Fruit fly (Drosophila melanogaster): Measurements from ENCODE around the gene CG13599.

The CG13599 gene

dm6 chr3R:23919366-23919765 is 12.1 kb upstream of the CG13599 start (continued):
- TF ChIP-seq Gug (GFP tag; IDR thresholded peaks at IDR 0.05): no peak
- TF ChIP-seq CG2199 (GFP tag; IDR thresholded peaks at IDR 0.05): no peak
- TF ChIP-seq Nf-YC (tag; optimal IDR thresholded peaks at IDR 0.05): peak; percentile 26
- peak; percentile 72 for TF ChIP-seq CG3281 (GFP tag; optimal IDR thresholded peaks at IDR 0.05)
- peak; percentile 51 for TF ChIP-seq CG13424 (tag; optimal IDR thresholded peaks at IDR 0.05)
- TF ChIP-seq ttk (GFP tag; IDR thresholded peaks at IDR 0.05): no peak
- no peak for TF ChIP-seq CG8765 (GFP tag; IDR thresholded peaks at IDR 0.05)
- TF ChIP-seq peb (GFP tag; IDR thresholded peaks at IDR 0.05): no peak
- TF ChIP-seq Ssrp (tag; optimal IDR thresholded peaks at IDR 0.05): no peak
- peak; percentile 70 for TF ChIP-seq salm (tag; optimal IDR thresholded peaks at IDR 0.05)
- 0 out of 4 replicates have a peak, but pooled peaks have one; percentile 39 for TF ChIP-seq chinmo (GFP tag; IDR thresholded peaks at IDR 0.05; ENCODE audit: partially characterized antibody)
- no peak for TF ChIP-seq hkb (optimal IDR thresholded peaks at IDR 0.05)
- TF ChIP-seq hkb (GFP tag; IDR thresholded peaks at IDR 0.05): peak; percentile 43; the same call in 1 of the 2 replicates
- peak; percentile 39 for TF ChIP-seq Blimp-1 (GFP tag; optimal IDR thresholded peaks at IDR 0.05)
- peak; percentile 38 for TF ChIP-seq nom (GFP tag; optimal IDR thresholded peaks at IDR 0.05)
- TF ChIP-seq HLHmδ (GFP tag; optimal IDR thresholded peaks at IDR 0.05): peak; percentile 18
- TF ChIP-seq CG1529 (GFP tag; optimal IDR thresholded peaks at IDR 0.05): peak; percentile 21
- no peak for TF ChIP-seq gcm2 (GFP tag; optimal IDR thresholded peaks at IDR 0.05)
- peak; percentile 42 for TF ChIP-seq onecut (GFP tag; IDR thresholded peaks at IDR 0.05)
- peak in 1 of 2 experiments; percentile 48 for TF ChIP-seq Hr78 (GFP tag; optimal IDR thresholded peaks at IDR 0.05)
- TF ChIP-seq CG14441 (GFP tag; IDR thresholded peaks at IDR 0.05): no peak
- TF ChIP-seq CG6272 (GFP tag; IDR thresholded peaks at IDR 0.05): no peak
- TF ChIP-seq Hr51 (GFP tag; optimal IDR thresholded peaks at IDR 0.05): peak in 1 of 2 experiments; percentile 25
- peak; percentile 34 for TF ChIP-seq CG1603 (tag; optimal IDR thresholded peaks at IDR 0.05)
- peak; percentile 85 for TF ChIP-seq Fer1 (GFP tag; optimal IDR thresholded peaks at IDR 0.05)
- no peak for TF ChIP-seq CG9609 (GFP tag; optimal IDR thresholded peaks at IDR 0.05)
- no peak for TF ChIP-seq CG4617 (GFP tag; optimal IDR thresholded peaks at IDR 0.05; ENCODE audit: borderline replicate concordance)
- no peak for TF ChIP-seq zfh2 (GFP tag; optimal IDR thresholded peaks at IDR 0.05)
- 0 out of 2 replicates have a peak, but pooled peaks have one; percentile 35 for TF ChIP-seq chm (GFP tag; IDR thresholded peaks at IDR 0.05)
- no peak for TF ChIP-seq CG16779 (GFP tag; IDR thresholded peaks at IDR 0.05)
- TF ChIP-seq cg (GFP tag; optimal IDR thresholded peaks at IDR 0.05): no peak
- peak; percentile 69; the same call in 1 of the 3 replicates for TF ChIP-seq ci (GFP tag; IDR thresholded peaks at IDR 0.05)
- peak; percentile 29 for TF ChIP-seq CG15696 (tag; optimal IDR thresholded peaks at IDR 0.05)
- TF ChIP-seq Hr3 (GFP tag; optimal IDR thresholded peaks at IDR 0.05): no peak
- peak; percentile 69 for TF ChIP-seq CG31365 (tag; optimal IDR thresholded peaks at IDR 0.05)
- TF ChIP-seq gsb-n (tag; optimal IDR thresholded peaks at IDR 0.05): no peak
- peak; percentile 47 for TF ChIP-seq org-1 (GFP tag; optimal IDR thresholded peaks at IDR 0.05)
- TF ChIP-seq croc (GFP tag; conservative IDR thresholded peaks at IDR 0.05): no peak
- no peak for TF ChIP-seq CG10979 (tag; optimal IDR thresholded peaks at IDR 0.05)
- TF ChIP-seq CG6654 (GFP tag; optimal IDR thresholded peaks at IDR 0.05): no peak
- TF ChIP-seq CG6254 (GFP tag; optimal IDR thresholded peaks at IDR 0.05): peak; percentile 21
- 0 out of 2 replicates have a peak, but pooled peaks have one; percentile 28 for TF ChIP-seq gsb (GFP tag; IDR thresholded peaks at IDR 0.05)
- TF ChIP-seq sqz (GFP tag; optimal IDR thresholded peaks at IDR 0.05): peak; percentile 62
- TF ChIP-seq Sry-δ (GFP tag; optimal IDR thresholded peaks at IDR 0.05): no peak
- no peak for TF ChIP-seq CG4820 (GFP tag; optimal IDR thresholded peaks at IDR 0.05)
- no peak for TF ChIP-seq Dad (GFP tag; optimal IDR thresholded peaks at IDR 0.05)
- no peak for TF ChIP-seq dm (GFP tag; optimal IDR thresholded peaks at IDR 0.05)
- no peak for TF ChIP-seq aop (GFP tag; IDR thresholded peaks at IDR 0.05)
- no peak for TF ChIP-seq cas (GFP tag; IDR thresholded peaks at IDR 0.05)
- no peak for TF ChIP-seq pfk (GFP tag; optimal IDR thresholded peaks at IDR 0.05)
- TF ChIP-seq CG6813 (GFP tag; optimal IDR thresholded peaks at IDR 0.05): peak; percentile 80
